Fruit fly (Drosophila melanogaster) S2 (cell line): ENCODE results near the gene RpS14a.

Experiments
- CG8478 ChIP-seq: fragments of >200 bp; optimal IDR thresholded peaks from 2 replicates; lab custom pipeline; 2018
- CTCF ChIP-seq, 2 experiments: fragments of >200 bp; optimal IDR thresholded peaks; 2 replicates each; lab custom pipeline; 2018

The RpS14a gene

dm6 chrX:7911983-7912630 lies 21.4 kb upstream of the RpS14a start, which contains the start of gene snz:
Gene snz, plus strand, starts transcription at chrX:7912089.
- no peak for TF ChIP-seq CTCF (optimal IDR thresholded peaks at IDR 0.05; lab: Kevin White, UChicago)
- TF ChIP-seq CG8478 (lab: Kevin White, UChicago), result no peak

dm6 chrX:7920081-7920688 lies 13.4 kb upstream of the RpS14a start, which contains the start of the genes hdm and Ykt6:
Gene hdm, minus strand, starts transcription at chrX:7920131.
Gene Ykt6, plus strand, starts transcription at chrX:7920409.
- TF ChIP-seq CG8478 (lab: Kevin White, UChicago) (no peak), CTCF (optimal IDR thresholded peaks at IDR 0.05; lab: Kevin White, UChicago) (peak in 1 of 2 experiments; percentile 2)

dm6 chrX:7923063-7923462 lies 10.5 kb upstream of the RpS14a start:
- TF ChIP-seq CG8478 (lab: Kevin White, UChicago), result no peak
- TF ChIP-seq CTCF (optimal IDR thresholded peaks at IDR 0.05; lab: Kevin White, UChicago), result no peak

- TF ChIP-seq CTCF (optimal IDR thresholded peaks at IDR 0.05; lab: Kevin White, UChicago), result no peak
- no peak for TF ChIP-seq CG8478 (lab: Kevin White, UChicago)
Measured at dm6 chrX:7924913-7925312, 8.6 kb upstream of the RpS14a start.

- TF ChIP-seq CG8478 (lab: Kevin White, UChicago) (no peak), CTCF (optimal IDR thresholded peaks at IDR 0.05; lab: Kevin White, UChicago) (no peak)
Measured at dm6 chrX:7930236-7931027, 3.1 kb upstream of the RpS14a start.

dm6 chrX:7931028-7931549 lies 2.5 kb upstream of the RpS14a start, which contains the start of gene mahe:
Gene mahe, minus strand, starts transcription at chrX:7931382.
- TF ChIP-seq CG8478 (lab: Kevin White, UChicago) (no peak), CTCF (optimal IDR thresholded peaks at IDR 0.05; lab: Kevin White, UChicago) (no peak)

dm6 chrX:7934679-7935078 lies 1.1 kb downstream of the RpS14a start, which contains the start of gene RpS14b:
Gene RpS14b, plus strand, starts transcription at chrX:7934898.
- TF ChIP-seq CG8478 (lab: Kevin White, UChicago), result no peak
- TF ChIP-seq CTCF (optimal IDR thresholded peaks at IDR 0.05; lab: Kevin White, UChicago), result peak in 1 of 2 experiments; percentile 15

dm6 chrX:7935798-7936572 lies 2.4 kb downstream of the RpS14a start, which contains the start of gene Ubr3:
Gene Ubr3, plus strand, starts transcription at chrX:7935896.
- TF ChIP-seq CG8478 (lab: Kevin White, UChicago), result no peak
- TF ChIP-seq CTCF (optimal IDR thresholded peaks at IDR 0.05; lab: Kevin White, UChicago), result no peak

- TF ChIP-seq CTCF (optimal IDR thresholded peaks at IDR 0.05; lab: Kevin White, UChicago), result no peak
- TF ChIP-seq CG8478 (lab: Kevin White, UChicago), result no peak
Measured at dm6 chrX:7937588-7938481, 4.3 kb downstream of the RpS14a start.

dm6 chrX:7938482-7938804 lies 4.9 kb downstream of the RpS14a start:
- TF ChIP-seq CTCF (optimal IDR thresholded peaks at IDR 0.05; lab: Kevin White, UChicago) (no peak), CG8478 (lab: Kevin White, UChicago) (no peak)

dm6 chrX:7944151-7944713 lies 10.7 kb downstream of the RpS14a start:
- TF ChIP-seq CG8478 (lab: Kevin White, UChicago), result no peak
- TF ChIP-seq CTCF (optimal IDR thresholded peaks at IDR 0.05; lab: Kevin White, UChicago), result no peak

- TF ChIP-seq CG8478 (lab: Kevin White, UChicago) (no peak), CTCF (optimal IDR thresholded peaks at IDR 0.05; lab: Kevin White, UChicago) (no peak)
Measured at dm6 chrX:7944772-7945722, 11.5 kb downstream of the RpS14a start.
